Fruit fly (Drosophila melanogaster): ENCODE measurements around the gene CG31606.

Gene CG31606

DNA sequence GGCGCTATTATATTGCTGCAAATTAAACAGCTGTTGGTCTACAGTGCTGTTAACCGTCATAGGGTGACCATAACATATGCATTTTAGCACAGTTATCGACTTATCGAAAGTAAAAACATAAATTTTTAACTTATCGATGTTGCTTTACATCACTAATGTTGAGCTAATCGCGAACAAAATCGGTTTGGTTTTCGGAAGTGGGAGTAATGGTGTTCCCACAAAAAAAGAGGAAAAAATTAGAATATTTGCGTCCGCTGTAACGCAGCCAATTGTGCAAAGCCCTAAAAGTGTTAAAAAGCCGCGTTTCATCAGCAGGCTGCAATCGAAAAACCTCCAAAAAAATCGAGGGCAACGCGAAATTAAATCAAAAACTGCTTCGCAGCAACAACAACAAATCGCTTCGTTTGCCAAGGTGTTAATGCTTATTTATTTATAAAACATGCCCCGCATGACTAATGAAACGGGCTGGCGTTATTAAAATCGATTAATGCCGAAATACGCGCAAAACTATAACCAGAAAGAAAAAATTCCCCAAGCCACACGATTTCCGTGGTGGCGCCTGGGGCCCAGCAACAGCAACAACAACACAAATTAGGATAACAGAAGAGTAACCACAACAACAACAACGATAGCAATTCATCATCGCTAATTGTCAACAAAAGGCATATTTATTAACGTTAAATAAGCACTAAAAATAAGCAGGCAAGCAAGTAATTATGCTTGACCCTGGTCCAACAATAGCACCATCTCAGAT, 20.4 kb upstream of the CG31606 start, which contains the start of the genes CG12375 and CG8668 (continued):
- TF ChIP-seq ERR (GFP tag; optimal IDR thresholded peaks at IDR 0.05) (no peak), Sox100B (GFP tag; optimal IDR thresholded peaks at IDR 0.05) (no peak), CG6272 (GFP tag; IDR thresholded peaks at IDR 0.05) (no peak), Doc2 (GFP tag; IDR thresholded peaks at IDR 0.05) (no peak), ci (GFP tag; IDR thresholded peaks at IDR 0.05) (peak; percentile 58; the same call in 2 of the 3 replicates), HLH3B (GFP tag; IDR thresholded peaks at IDR 0.05) (no peak), CG31365 (tag; optimal IDR thresholded peaks at IDR 0.05) (no peak), Deaf1 (tag; optimal IDR thresholded peaks at IDR 0.05) (no peak), E2f1 (GFP tag; IDR thresholded peaks at IDR 0.05) (no peak), corto (GFP tag; optimal IDR thresholded peaks at IDR 0.05) (peak; percentile 48), sim (GFP tag; IDR thresholded peaks at IDR 0.05) (no peak), sens (GFP tag) (peak; percentile 90), CG31388 (GFP tag; optimal IDR thresholded peaks at IDR 0.05) (no peak), ro (GFP tag; IDR thresholded peaks at IDR 0.05) (no peak), CG2129 (GFP tag; IDR thresholded peaks at IDR 0.05; ENCODE audit: partially characterized antibody) (peak; percentile 36), CG1024 (GFP tag; IDR thresholded peaks at IDR 0.05) (no peak), CG11695 (GFP tag; IDR thresholded peaks at IDR 0.05) (0 out of 3 replicates have a peak, but pooled peaks have one; percentile 11), CG31441 (GFP tag; IDR thresholded peaks at IDR 0.05) (no peak), CG12769 (tag; optimal IDR thresholded peaks at IDR 0.05) (no peak), bowl (GFP tag; IDR thresholded peaks at IDR 0.05) (no peak), croc (GFP tag; conservative IDR thresholded peaks at IDR 0.05) (no peak), grau (tag; optimal IDR thresholded peaks at IDR 0.05) (no peak), CG12219 (GFP tag; optimal IDR thresholded peaks at IDR 0.05) (no peak), NC2β (GFP tag; optimal IDR thresholded peaks at IDR 0.05) (no peak), sd (tag; optimal IDR thresholded peaks at IDR 0.05) (no peak), CG13123 (GFP tag; optimal IDR thresholded peaks at IDR 0.05) (no peak), Camta (GFP tag; optimal IDR thresholded peaks at IDR 0.05) (no peak), Dip3 (GFP tag; optimal IDR thresholded peaks at IDR 0.05) (no peak), Hand (GFP tag; optimal IDR thresholded peaks at IDR 0.05) (no peak), CG11504 (tag; optimal IDR thresholded peaks at IDR 0.05) (no peak), CG4328 (GFP tag; optimal IDR thresholded peaks at IDR 0.05) (no peak), CG5245 (GFP tag; optimal IDR thresholded peaks at IDR 0.05) (no peak), disco-r (GFP tag; optimal IDR thresholded peaks at IDR 0.05) (no peak), CG8290 (GFP tag; optimal IDR thresholded peaks at IDR 0.05) (no peak), CG8290 (tag; optimal IDR thresholded peaks at IDR 0.05) (no peak), fd96Cb (tag; optimal IDR thresholded peaks at IDR 0.05) (no peak), pnt (GFP tag; optimal IDR thresholded peaks at IDR 0.05) (no peak), tll (GFP tag; optimal IDR thresholded peaks at IDR 0.05) (no peak), D19A (tag; optimal IDR thresholded peaks at IDR 0.05) (no peak), maf-S (GFP tag; optimal IDR thresholded peaks at IDR 0.05) (no peak), Fer3 (tag; optimal IDR thresholded peaks at IDR 0.05) (no peak), Dp (GFP tag; optimal IDR thresholded peaks at IDR 0.05) (peak; percentile 37), usp (GFP tag; optimal IDR thresholded peaks at IDR 0.05) (no peak), CG34376 (GFP tag; optimal IDR thresholded peaks at IDR 0.05) (peak; percentile 46), ind (GFP tag; optimal IDR thresholded peaks at IDR 0.05) (no peak), CG10147 (GFP tag; optimal IDR thresholded peaks at IDR 0.05) (no peak), CG3065 (GFP tag; optimal IDR thresholded peaks at IDR 0.05) (no peak), ab (GFP tag; optimal IDR thresholded peaks at IDR 0.05) (no peak), gsb-n (tag; optimal IDR thresholded peaks at IDR 0.05) (no peak), CG7271 (tag; optimal IDR thresholded peaks at IDR 0.05) (no peak), tx (GFP tag; optimal IDR thresholded peaks at IDR 0.05) (no peak)

Measured in whole organism, embryonic.